Worm (Caenorhabditis elegans): ENCODE measurements around the gene F10C1.8.

DNA sequence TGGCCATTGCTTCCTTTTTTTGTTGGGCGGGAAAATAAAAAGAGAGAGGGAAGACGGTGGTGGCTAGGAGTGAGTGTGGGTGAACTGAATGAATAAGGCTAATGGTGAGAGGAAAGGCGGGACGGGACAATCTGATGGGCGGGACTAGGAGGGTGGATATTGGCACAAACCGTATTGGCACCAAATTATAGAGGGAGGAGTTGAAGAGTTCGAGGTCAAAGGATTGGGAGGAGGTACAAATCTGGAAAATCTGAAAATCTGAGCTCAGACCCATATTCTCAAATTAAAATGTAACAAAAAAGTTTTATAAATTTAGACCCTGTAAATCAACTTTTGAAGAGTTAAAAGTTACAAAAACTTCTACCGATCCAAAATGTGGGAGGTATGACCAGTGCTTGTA, 15.5 kb upstream of the F10C1.8 start, which contains the start of gene hlh-14:
- TF ChIP-seq mdl-1 (tag; optimal IDR thresholded peaks at IDR 0.05) (no peak), pqm-1 (tag; optimal IDR thresholded peaks at IDR 0.05) (no peak)
